Fruit fly (Drosophila melanogaster) whole organism, prepupa: ENCODE data around the gene Wnt10.

ENCODE experiments used
- Blimp-1 ChIP-seq: fragments of 200-800 bp; sonication (Bioruptor generic); optimal IDR thresholded peaks from 3 replicates; lab custom pipeline; 2017; ENCODE audit warnings: missing biosample characterization, missing genetic modification characterization, mild to moderate bottlenecking, moderate library complexity, missing genetic modification reagents
- CG10669 ChIP-seq: fragments of 200-800 bp; sonication (Bioruptor generic); optimal IDR thresholded peaks from 3 replicates; lab custom pipeline; 2018; ENCODE audit warnings: missing biosample characterization, mild to moderate bottlenecking, missing genetic modification characterization, moderate library complexity
- CG11762 ChIP-seq: fragments of 200-800 bp; sonication (Bioruptor generic); optimal IDR thresholded peaks from 3 replicates; lab custom pipeline; 2016; ENCODE audit warnings: missing biosample characterization, missing genetic modification characterization; ENCODE audit not compliant: insufficient read depth
- CG11902 ChIP-seq: fragments of 200-800 bp; sonication (Bioruptor generic); optimal IDR thresholded peaks from 3 replicates; lab custom pipeline; 2016; ENCODE audit warnings: missing biosample characterization, missing genetic modification characterization
- CG1621 ChIP-seq: fragments of 200-800 bp; sonication (Bioruptor generic); optimal IDR thresholded peaks from 3 replicates; lab custom pipeline; 2018; ENCODE audit warnings: missing biosample characterization, mild to moderate bottlenecking, missing genetic modification characterization
- CG16779 ChIP-seq: fragments of 200-800 bp; sonication (Bioruptor generic); optimal IDR thresholded peaks from 3 replicates; lab custom pipeline; 2017; ENCODE audit warnings: missing biosample characterization, mild to moderate bottlenecking, missing genetic modification characterization
- CG3032 ChIP-seq: fragments of 200-800 bp; optimal IDR thresholded peaks from 2 replicates; lab custom pipeline; 2019; ENCODE audit warnings: missing biosample characterization, mild to moderate bottlenecking, missing genetic modification characterization, moderate library complexity
- CG32006 ChIP-seq: fragments of 200-800 bp; sonication (Bioruptor generic); optimal IDR thresholded peaks from 3 replicates; lab custom pipeline; 2017; ENCODE audit warnings: missing biosample characterization, mild to moderate bottlenecking, missing genetic modification characterization
- CG34406 ChIP-seq: fragments of 200-800 bp; sonication (Bioruptor generic); optimal IDR thresholded peaks from 3 replicates; lab custom pipeline; 2016; ENCODE audit warnings: missing biosample characterization, missing genetic modification characterization
- CG3919 ChIP-seq: fragments of 200-800 bp; sonication (Bioruptor generic); optimal IDR thresholded peaks from 3 replicates; lab custom pipeline; 2016; ENCODE audit warnings: missing biosample characterization, missing genetic modification characterization
- CG4318 ChIP-seq: fragments of 200-800 bp; sonication (Bioruptor generic); optimal IDR thresholded peaks from 3 replicates; lab custom pipeline; 2017; ENCODE audit warnings: missing biosample characterization, mild to moderate bottlenecking, missing genetic modification characterization
- CG6163 ChIP-seq: fragments of 200-800 bp; sonication (Bioruptor generic); IDR thresholded peaks from 3 replicates; pipeline ENCODE4 v1.3.6; 2022; ENCODE audit warnings: missing biosample characterization, missing genetic modification characterization
- CG6276 ChIP-seq: fragments of 200-800 bp; sonication (Bioruptor generic); optimal IDR thresholded peaks from 2 replicates; lab custom pipeline; 2017; ENCODE audit warnings: missing biosample characterization, mild to moderate bottlenecking, missing genetic modification characterization
- CG6792 ChIP-seq: fragments of 200-800 bp; sonication (Bioruptor generic); optimal IDR thresholded peaks from 3 replicates; lab custom pipeline; 2016; ENCODE audit warnings: missing biosample characterization, missing genetic modification characterization
- CG6808 ChIP-seq: fragments of 200-800 bp; sonication (Bioruptor generic); optimal IDR thresholded peaks from 3 replicates; lab custom pipeline; 2017; ENCODE audit warnings: missing biosample characterization, missing genetic modification characterization, mild to moderate bottlenecking, moderate library complexity, missing genetic modification reagents
- CG6854 ChIP-seq: fragments of 200-800 bp; sonication (Bioruptor generic); optimal IDR thresholded peaks from 2 replicates; lab custom pipeline; 2017; ENCODE audit warnings: missing biosample characterization, mild to moderate bottlenecking, missing genetic modification characterization
- CG7368 ChIP-seq: fragments of 200-800 bp; sonication (Bioruptor generic); optimal IDR thresholded peaks from 3 replicates; lab custom pipeline; 2016; ENCODE audit warnings: missing biosample characterization, missing genetic modification characterization
- CG8119 ChIP-seq: fragments of 200-800 bp; sonication (Bioruptor generic); IDR thresholded peaks from 3 replicates; pipeline ENCODE4 v1.3.6; 2022; ENCODE audit warnings: missing biosample characterization, missing genetic modification characterization
- CG8319 ChIP-seq: fragments of 200-800 bp; sonication (Bioruptor generic); optimal IDR thresholded peaks from 3 replicates; lab custom pipeline; 2016; ENCODE audit warnings: missing biosample characterization, missing genetic modification characterization
- CG8632 ChIP-seq: fragments of 200-800 bp; sonication (Bioruptor generic); optimal IDR thresholded peaks from 3 replicates; lab custom pipeline; 2016; ENCODE audit warnings: missing biosample characterization, missing genetic modification characterization
- CG9139 ChIP-seq: fragments of 200-800 bp; sonication (Bioruptor generic); optimal IDR thresholded peaks from 3 replicates; lab custom pipeline; 2017; ENCODE audit warnings: missing biosample characterization, mild to moderate bottlenecking, missing genetic modification characterization
- Eip75B ChIP-seq: fragments of 200-800 bp; sonication (Bioruptor generic); optimal IDR thresholded peaks from 3 replicates; lab custom pipeline; 2016; ENCODE audit warnings: missing biosample characterization, missing genetic modification characterization
- Eip78C ChIP-seq: fragments of 200-800 bp; sonication (Bioruptor generic); peaks from one replicate; lab custom pipeline; 2016; ENCODE audit warnings: missing biosample characterization, missing genetic modification characterization
- Eip93F ChIP-seq: fragments of 200-800 bp; sonication (Bioruptor generic); optimal IDR thresholded peaks from 2 replicates; lab custom pipeline; 2016; ENCODE audit warnings: missing biosample characterization, mild to moderate bottlenecking, missing genetic modification characterization
- Ets21C ChIP-seq: fragments of 200-800 bp; sonication (Bioruptor generic); optimal IDR thresholded peaks from 3 replicates; lab custom pipeline; 2016; ENCODE audit warnings: missing biosample characterization, missing genetic modification characterization
- Gug ChIP-seq: fragments of 200-800 bp; sonication (Bioruptor generic); IDR thresholded peaks from 2 replicates; pipeline ENCODE4 v1.3.6; 2022; ENCODE audit warnings: missing biosample characterization, missing genetic modification characterization
- Hr38 ChIP-seq: sonication (Bioruptor generic); optimal IDR thresholded peaks from 2 replicates; lab custom pipeline; 2016; ENCODE audit warnings: missing biosample characterization, missing genetic modification characterization
- Hr39 ChIP-seq: fragments of 200-800 bp; sonication (Bioruptor generic); optimal IDR thresholded peaks from 2 replicates; lab custom pipeline; 2016; ENCODE audit warnings: missing biosample characterization, missing genetic modification characterization
- Hr4 ChIP-seq: fragments of 200-800 bp; sonication (Bioruptor generic); optimal IDR thresholded peaks from 3 replicates; lab custom pipeline; 2016; ENCODE audit warnings: missing biosample characterization, missing genetic modification characterization
- Met ChIP-seq: fragments of 200-800 bp; sonication (Bioruptor generic); optimal IDR thresholded peaks from 3 replicates; lab custom pipeline; 2016; ENCODE audit warnings: missing biosample characterization, missing genetic modification characterization
- OdsH ChIP-seq: fragments of 200-800 bp; sonication (Bioruptor generic); optimal IDR thresholded peaks from 3 replicates; lab custom pipeline; 2016; ENCODE audit warnings: missing biosample characterization, missing genetic modification characterization
- Smox ChIP-seq: fragments of 200-800 bp; sonication (Bioruptor generic); optimal IDR thresholded peaks from 3 replicates; lab custom pipeline; 2016; ENCODE audit warnings: missing biosample characterization, missing genetic modification characterization
- Sox102F ChIP-seq: fragments of 200-800 bp; sonication (Bioruptor generic); optimal IDR thresholded peaks from 2 replicates; lab custom pipeline; 2016; ENCODE audit warnings: missing biosample characterization, mild to moderate bottlenecking, missing genetic modification characterization
- Sox14 ChIP-seq: fragments of 200-800 bp; sonication (Bioruptor generic); optimal IDR thresholded peaks from 3 replicates; lab custom pipeline; 2016; ENCODE audit warnings: missing biosample characterization, missing genetic modification characterization
- Sox15 ChIP-seq: fragments of 200-800 bp; sonication (Bioruptor generic); optimal IDR thresholded peaks from 3 replicates; lab custom pipeline; 2016; ENCODE audit warnings: missing biosample characterization, missing genetic modification characterization
- achi ChIP-seq: fragments of 200-800 bp; sonication (Bioruptor generic); optimal IDR thresholded peaks from 3 replicates; lab custom pipeline; 2016; ENCODE audit warnings: missing biosample characterization, missing genetic modification characterization
- acj6 ChIP-seq: fragments of 200-800 bp; sonication (Bioruptor generic); optimal IDR thresholded peaks from 3 replicates; lab custom pipeline; 2016; ENCODE audit warnings: missing biosample characterization, missing genetic modification characterization
- cyc ChIP-seq: fragments of 200-800 bp; sonication (Bioruptor generic); optimal IDR thresholded peaks from 3 replicates; lab custom pipeline; 2016; ENCODE audit warnings: missing biosample characterization, missing genetic modification characterization
- eg ChIP-seq: fragments of 200-800 bp; sonication (Bioruptor generic); IDR thresholded peaks from 3 replicates; pipeline ENCODE4 v1.3.6; 2022; ENCODE audit warnings: missing biosample characterization, missing genetic modification characterization
- fd59A ChIP-seq: fragments of 200-800 bp; sonication (Bioruptor generic); optimal IDR thresholded peaks from 2 replicates; lab custom pipeline; 2017; ENCODE audit warnings: missing biosample characterization, mild to moderate bottlenecking, missing genetic modification characterization, missing genetic modification reagents
- fd85E ChIP-seq: fragments of 200-800 bp; sonication (Bioruptor generic); optimal IDR thresholded peaks from 3 replicates; lab custom pipeline; 2016; ENCODE audit warnings: missing biosample characterization, missing genetic modification characterization
- lz ChIP-seq: fragments of 200-800 bp; sonication (Bioruptor generic); optimal IDR thresholded peaks from 3 replicates; lab custom pipeline; 2016; ENCODE audit warnings: missing biosample characterization, missing genetic modification characterization
- net ChIP-seq: fragments of 200-800 bp; sonication (Bioruptor generic); optimal IDR thresholded peaks from 3 replicates; lab custom pipeline; 2016; ENCODE audit warnings: missing biosample characterization, missing genetic modification characterization
- pdm3 ChIP-seq: fragments of 200-800 bp; sonication (Bioruptor generic); optimal IDR thresholded peaks from 3 replicates; lab custom pipeline; 2016; ENCODE audit warnings: missing biosample characterization, missing genetic modification characterization
- salr ChIP-seq, 2 experiments: fragments of 200-800 bp; sonication (Bioruptor generic); optimal IDR thresholded peaks; 3 replicates each; lab custom pipeline; 2016 to 2018; ENCODE audit warnings: missing biosample characterization in 2 of 2, missing genetic modification characterization in 2 of 2, mild to moderate bottlenecking in 1 of 2
- spab ChIP-seq: fragments of 200-800 bp; sonication (Bioruptor generic); optimal IDR thresholded peaks from 2 replicates; lab custom pipeline; 2017; ENCODE audit warnings: missing biosample characterization, mild to moderate bottlenecking, missing genetic modification characterization, missing genetic modification reagents
- ss ChIP-seq, 2 experiments: fragments of 200-800 bp; sonication (Bioruptor generic); optimal IDR thresholded peaks; 2 replicates in 1 of 2; 3 replicates in 1 of 2; lab custom pipeline; 2017 to 2018; ENCODE audit warnings: mild to moderate bottlenecking in 2 of 2, missing biosample characterization in 2 of 2, missing genetic modification characterization in 2 of 2, moderate library complexity in 1 of 2
- svp ChIP-seq: fragments of 200-800 bp; sonication (Bioruptor generic); peaks from one replicate; lab custom pipeline; 2016; ENCODE audit warnings: missing biosample characterization, missing genetic modification characterization
- topi ChIP-seq: fragments of 200-800 bp; sonication (Bioruptor generic); optimal IDR thresholded peaks from 3 replicates; lab custom pipeline; 2016; ENCODE audit warnings: missing biosample characterization, missing genetic modification characterization
- vri ChIP-seq: fragments of 200-800 bp; sonication (Bioruptor generic); optimal IDR thresholded peaks from 3 replicates; lab custom pipeline; 2016; ENCODE audit warnings: missing biosample characterization, mild to moderate bottlenecking, missing genetic modification characterization

Gene Wnt10

DNA sequence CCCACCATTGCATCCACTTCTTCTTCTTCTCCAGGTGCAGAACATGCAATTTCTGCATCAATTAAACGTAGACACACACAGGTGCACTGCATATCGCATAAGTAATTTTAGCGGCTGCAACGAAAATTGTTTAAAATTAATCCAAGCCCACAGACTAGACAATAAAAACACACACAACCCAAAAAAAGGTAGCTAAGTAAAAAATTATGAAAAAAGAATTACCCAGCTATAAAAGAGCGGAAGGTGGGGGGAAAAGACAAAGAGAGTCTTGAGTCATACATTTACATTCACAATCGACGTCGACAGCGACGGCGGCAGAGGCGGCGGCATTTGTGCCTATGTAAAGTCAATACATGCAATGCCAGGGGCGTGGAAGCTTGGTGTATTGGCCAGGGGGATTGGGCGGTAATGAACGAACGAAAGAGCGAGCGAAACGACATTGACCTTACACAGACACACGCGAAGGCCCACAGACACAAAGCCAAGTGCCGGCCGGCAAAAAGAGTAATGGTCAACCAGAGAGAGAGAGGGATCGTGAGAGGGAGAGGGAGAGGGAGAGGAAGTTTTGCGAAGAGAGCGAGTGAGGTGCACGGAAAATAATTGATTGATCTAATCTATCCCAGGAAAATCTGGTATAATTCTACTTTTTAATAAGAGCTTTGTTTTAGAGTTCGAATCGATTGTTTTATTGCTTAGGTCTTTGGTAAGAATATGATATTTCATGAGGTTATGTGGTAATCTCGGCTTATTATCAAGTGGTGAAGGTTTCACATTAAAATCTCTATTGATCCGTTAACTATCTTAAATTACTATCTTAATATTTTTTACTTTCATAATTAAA is 55.2 kb downstream of the Wnt10 start:
- TF ChIP-seq eg = peak; percentile 44; the same call in 2 of the 3 replicates
- TF ChIP-seq Eip93F = peak; percentile 57
- TF ChIP-seq topi (GFP tag; lab: Kevin White, UChicago) = peak; percentile 84
- peak; percentile 75 for TF ChIP-seq CG3919 (GFP tag; lab: Kevin White, UChicago)
- TF ChIP-seq CG16779 (tag; lab: Kevin White, UChicago) = peak; percentile 74
- TF ChIP-seq cyc (GFP tag; lab: Kevin White, UChicago) = peak; percentile 75
- TF ChIP-seq net (GFP tag; lab: Kevin White, UChicago) = peak; percentile 67
- peak; percentile 78 for TF ChIP-seq Sox15 (GFP tag; lab: Kevin White, UChicago)
- peak; percentile 72 for TF ChIP-seq CG10669
- peak; percentile 96 for TF ChIP-seq Eip78C
- TF ChIP-seq Sox14 (GFP tag; lab: Kevin White, UChicago) = peak; percentile 84
- TF ChIP-seq spab = peak; percentile 67
- TF ChIP-seq OdsH (GFP tag; lab: Kevin White, UChicago) = peak; percentile 85
- peak; percentile 86 for TF ChIP-seq acj6 (GFP tag; lab: Kevin White, UChicago)
- TF ChIP-seq CG9139 = peak; percentile 45
- peak; percentile 38 for TF ChIP-seq Gug (GFP tag; lab: Robert Waterston, UW)
- peak; percentile 68 for TF ChIP-seq CG8319
- peak; percentile 80 for TF ChIP-seq Smox (GFP tag; lab: Kevin White, UChicago)
- TF ChIP-seq Ets21C = peak; percentile 52
- peak; percentile 59; the same call in 1 of the 3 replicates for TF ChIP-seq CG6163 (GFP tag; lab: Robert Waterston, UW)
- peak; percentile 78 for TF ChIP-seq Hr4 (GFP tag; lab: Kevin White, UChicago)
- peak; percentile 53 for TF ChIP-seq CG6808 (GFP tag; lab: Kevin White, UChicago)
- TF ChIP-seq CG1621 (tag; lab: Kevin White, UChicago) = peak; percentile 70
- peak; percentile 68 for TF ChIP-seq fd59A
- TF ChIP-seq Hr38 = no peak
- peak; percentile 98 for TF ChIP-seq svp
- peak; percentile 58 for TF ChIP-seq vri (GFP tag; lab: Kevin White, UChicago)
- TF ChIP-seq Eip75B (GFP tag; lab: Kevin White, UChicago) = peak; percentile 62
- peak; percentile 77 for TF ChIP-seq CG3032
- TF ChIP-seq CG8119 = peak; percentile 85
- peak; percentile 81 for TF ChIP-seq CG34406 (GFP tag; lab: Kevin White, UChicago)
- peak; percentile 10 for TF ChIP-seq CG6854 (GFP tag; lab: Kevin White, UChicago)
- peak; percentile 65 for TF ChIP-seq pdm3 (GFP tag; lab: Kevin White, UChicago)
- peak; percentile 42 to 74 for TF ChIP-seq salr (GFP tag; optimal IDR thresholded peaks at IDR 0.05; lab: Kevin White, UChicago)
- peak; percentile 87 for TF ChIP-seq CG32006 (GFP tag; lab: Kevin White, UChicago)
- TF ChIP-seq CG8632 = peak; percentile 86
- TF ChIP-seq CG7368 (GFP tag; lab: Kevin White, UChicago) = peak; percentile 65
- TF ChIP-seq Sox102F (GFP tag; lab: Kevin White, UChicago) = peak; percentile 80
- TF ChIP-seq CG6276 = peak; percentile 68
- TF ChIP-seq Hr39 (GFP tag; lab: Kevin White, UChicago) = peak; percentile 66
- peak; percentile 89 for TF ChIP-seq achi
- peak; percentile 82 for TF ChIP-seq CG6792 (GFP tag; lab: Kevin White, UChicago)
- peak; percentile 42 for TF ChIP-seq CG11902 (GFP tag; lab: Kevin White, UChicago)
- peak; percentile 56 for TF ChIP-seq CG4318 (GFP tag; lab: Kevin White, UChicago)
- TF ChIP-seq Blimp-1 (GFP tag; lab: Kevin White, UChicago) = peak; percentile 72
- peak; percentile 49 to 81 for TF ChIP-seq ss (GFP tag; optimal IDR thresholded peaks at IDR 0.05; lab: Kevin White, UChicago)
- peak; percentile 88 for TF ChIP-seq Met (GFP tag; lab: Kevin White, UChicago)
- TF ChIP-seq lz (GFP tag; lab: Kevin White, UChicago) = peak; percentile 83
- peak; percentile 23 for TF ChIP-seq fd85E
- peak; percentile 79 for TF ChIP-seq CG11762 (GFP tag; lab: Kevin White, UChicago)
